Fruit fly (Drosophila melanogaster): Measurements from ENCODE around the gene Med.

The Med gene

DNA sequence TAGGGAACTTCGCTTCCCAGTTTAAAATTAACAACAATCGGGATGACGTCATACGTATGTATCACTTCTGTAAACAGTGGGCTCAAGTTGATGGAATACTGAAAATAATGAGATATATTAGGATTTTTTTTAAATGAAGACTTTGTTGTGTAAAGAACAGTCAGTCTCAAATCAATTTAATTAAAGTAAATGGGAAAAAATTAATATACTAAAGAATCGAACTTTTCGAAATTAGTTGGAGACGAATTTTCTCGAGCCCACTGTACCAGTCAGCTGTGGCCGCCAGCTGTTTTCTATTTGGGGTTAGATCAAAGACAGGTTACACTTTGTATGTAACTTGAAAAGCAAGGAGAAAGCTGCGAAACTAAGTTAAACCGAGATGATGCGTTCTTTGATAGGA, 22.5 kb upstream of the Med start, which contains the start of gene CG1635 (continued):
- TF ChIP-seq sens (GFP tag) (peak; percentile 100), lab (GFP tag; optimal IDR thresholded peaks at IDR 0.05) (peak; percentile 100), Atf-2 (GFP tag; optimal IDR thresholded peaks at IDR 0.05) (peak; percentile 97), CG13296 (GFP tag; optimal IDR thresholded peaks at IDR 0.05) (peak; percentile 100), dm (GFP tag; optimal IDR thresholded peaks at IDR 0.05) (peak; percentile 97), CG13775 (GFP tag; optimal IDR thresholded peaks at IDR 0.05) (peak; percentile 99), bowl (GFP tag; IDR thresholded peaks at IDR 0.05) (peak; percentile 99), vnd (GFP tag; IDR thresholded peaks at IDR 0.05; ENCODE audit: partially characterized antibody) (peak; percentile 70), Sin3A (optimal IDR thresholded peaks at IDR 0.05) (no peak), pum (GFP tag; optimal IDR thresholded peaks at IDR 0.05) (peak; percentile 97), Nf-YB (GFP tag; optimal IDR thresholded peaks at IDR 0.05) (peak; percentile 92), Sox100B (GFP tag; optimal IDR thresholded peaks at IDR 0.05) (peak; percentile 99), z (GFP tag; IDR thresholded peaks at IDR 0.05) (peak; percentile 82), CG1024 (GFP tag; IDR thresholded peaks at IDR 0.05) (peak; percentile 98), fu2 (GFP tag; optimal IDR thresholded peaks at IDR 0.05) (peak; percentile 98), wek (GFP tag; optimal IDR thresholded peaks at IDR 0.05) (peak; percentile 95), CG17328 (GFP tag; IDR thresholded peaks at IDR 0.05) (peak; percentile 100), sd (tag; optimal IDR thresholded peaks at IDR 0.05) (peak; percentile 98), CG12744 (GFP tag; optimal IDR thresholded peaks at IDR 0.05) (peak; percentile 99), CG8388 (GFP tag; optimal IDR thresholded peaks at IDR 0.05) (peak; percentile 99), vfl (GFP tag; optimal IDR thresholded peaks at IDR 0.05) (peak; percentile 97), CG2678 (tag; optimal IDR thresholded peaks at IDR 0.05) (peak; percentile 100), Med (GFP tag) (peak; percentile 99), CoRest (tag; optimal IDR thresholded peaks at IDR 0.05) (peak; percentile 100), CG15514 (GFP tag; optimal IDR thresholded peaks at IDR 0.05) (peak; percentile 96), dmrt99B (tag; optimal IDR thresholded peaks at IDR 0.05) (peak; percentile 100), Tbp (GFP tag; optimal IDR thresholded peaks at IDR 0.05) (no peak), Eip74EF (GFP tag; optimal IDR thresholded peaks at IDR 0.05) (peak in 1 of 2 experiments; percentile 98), fru (optimal IDR thresholded peaks at IDR 0.05) (no peak), CG14014 (GFP tag; IDR thresholded peaks at IDR 0.05) (peak; percentile 100), CG1647 (GFP tag; optimal IDR thresholded peaks at IDR 0.05) (peak; percentile 96), chn (GFP tag; optimal IDR thresholded peaks at IDR 0.05) (peak; percentile 98), CG30403 (GFP tag; optimal IDR thresholded peaks at IDR 0.05) (peak; percentile 99), sim (GFP tag; IDR thresholded peaks at IDR 0.05) (peak; percentile 98), schlank (tag; optimal IDR thresholded peaks at IDR 0.05) (peak; percentile 99), BtbVII (GFP tag; optimal IDR thresholded peaks at IDR 0.05) (peak; percentile 100), Bgb (GFP tag; IDR thresholded peaks at IDR 0.05; ENCODE audit: partially characterized antibody) (peak; percentile 63; the same call in 1 of the 2 replicates), bab2 (GFP tag; optimal IDR thresholded peaks at IDR 0.05) (peak; percentile 91), hth (optimal IDR thresholded peaks at IDR 0.05) (no peak), ERR (GFP tag; optimal IDR thresholded peaks at IDR 0.05) (peak; percentile 97), kni (GFP tag; optimal IDR thresholded peaks at IDR 0.05) (peak; percentile 99), HLHmδ (GFP tag; optimal IDR thresholded peaks at IDR 0.05) (no peak), en (GFP tag; optimal IDR thresholded peaks at IDR 0.05) (peak; percentile 96), CG3065 (GFP tag; optimal IDR thresholded peaks at IDR 0.05) (peak; percentile 95), corto (GFP tag; optimal IDR thresholded peaks at IDR 0.05) (peak; percentile 94), CG2712 (tag; optimal IDR thresholded peaks at IDR 0.05) (peak; percentile 100), Hr3 (GFP tag; optimal IDR thresholded peaks at IDR 0.05) (peak; percentile 99), CG17568 (GFP tag; optimal IDR thresholded peaks at IDR 0.05) (peak; percentile 99), prd (optimal IDR thresholded peaks at IDR 0.05) (no peak), prd (GFP tag; IDR thresholded peaks at IDR 0.05) (peak; percentile 99), gcm2 (GFP tag; optimal IDR thresholded peaks at IDR 0.05) (peak; percentile 97), chif (GFP tag; optimal IDR thresholded peaks at IDR 0.05) (peak; percentile 98)
